Fruit fly (Drosophila melanogaster) whole organism, wandering third instar larva: Measurements from ENCODE around the gene Oatp74D.

Experiments
- Abd-B ChIP-seq: fragments of >200 bp; optimal IDR thresholded peaks from 2 replicates; lab custom pipeline; 2017; ENCODE audit warnings: missing biosample characterization, missing genetic modification characterization
- CG32264 ChIP-seq: fragments of 200-800 bp; sonication (Bioruptor generic); optimal IDR thresholded peaks from 2 replicates; lab custom pipeline; 2016; ENCODE audit warnings: missing biosample characterization, missing genetic modification characterization
- CG9705 ChIP-seq: fragments of 200-800 bp; sonication (Bioruptor generic); optimal IDR thresholded peaks from 2 replicates; lab custom pipeline; 2018; ENCODE audit warnings: missing biosample characterization, mild to moderate bottlenecking, missing genetic modification characterization
- Dfd ChIP-seq: fragments of >200 bp; optimal IDR thresholded peaks from 2 replicates; lab custom pipeline; 2017; ENCODE audit warnings: missing biosample characterization, missing genetic modification characterization
- Dif ChIP-seq: fragments of 200-275, 200-300 bp; sonication (Bioruptor generic); optimal IDR thresholded peaks from 2 replicates; lab custom pipeline; 2018; ENCODE audit warnings: missing biosample characterization, missing genetic modification characterization; ENCODE audit not compliant: partially characterized antibody
- HLH106 ChIP-seq: fragments of 200-800 bp; optimal IDR thresholded peaks from 3 replicates; lab custom pipeline; 2019; ENCODE audit warnings: missing biosample characterization, mild to moderate bottlenecking, missing genetic modification characterization, moderate library complexity
- Hnf4 ChIP-seq: fragments of 200-800 bp; sonication (Bioruptor generic); optimal IDR thresholded peaks from 2 replicates; lab custom pipeline; 2016; ENCODE audit warnings: missing biosample characterization, mild to moderate bottlenecking, missing genetic modification characterization
- Hr78 ChIP-seq: fragments of >200 bp; optimal IDR thresholded peaks from 2 replicates; lab custom pipeline; 2017; ENCODE audit warnings: missing biosample characterization, missing genetic modification characterization
- Hr83 ChIP-seq: fragments of 200-300 bp; sonication (Bioruptor generic); optimal IDR thresholded peaks from 2 replicates; lab custom pipeline; 2016; ENCODE audit warnings: missing biosample characterization, mild to moderate bottlenecking, missing genetic modification characterization, moderate library complexity; ENCODE audit not compliant: poor library complexity, severe bottlenecking
- Jra ChIP-seq: sonication (Bioruptor generic); optimal IDR thresholded peaks from 2 replicates; lab custom pipeline; 2016; ENCODE audit warnings: missing biosample characterization, missing genetic modification characterization
- Mio ChIP-seq: sonication (Bioruptor generic); optimal IDR thresholded peaks from 2 replicates; lab custom pipeline; 2016; ENCODE audit warnings: missing biosample characterization, missing genetic modification characterization
- Myc ChIP-seq: fragments of >200 bp; optimal IDR thresholded peaks from 2 replicates; lab custom pipeline; 2017
- N ChIP-seq: fragments of >200 bp; optimal IDR thresholded peaks from 2 replicates; lab custom pipeline; 2018; ENCODE audit warnings: missing biosample characterization, missing external identifiers, missing genetic modification characterization
- OdsH ChIP-seq: fragments of 200-800 bp; sonication (Bioruptor generic); optimal IDR thresholded peaks from 2 replicates; lab custom pipeline; 2016; ENCODE audit warnings: missing biosample characterization, mild to moderate bottlenecking, missing genetic modification characterization
- Rel ChIP-seq, 2 experiments: fragments of 200-800 bp; sonication (Bioruptor generic) in 1 of 2; optimal IDR thresholded peaks; 2 replicates in 1 of 2; 3 replicates in 1 of 2; lab custom pipeline; 2016 to 2019; ENCODE audit warnings: mild to moderate bottlenecking in 2 of 2, missing biosample characterization in 2 of 2, missing genetic modification characterization in 2 of 2, moderate library complexity in 1 of 2
- Sp1 ChIP-seq: fragments of 200-800 bp; sonication (Bioruptor generic); optimal IDR thresholded peaks from 3 replicates; lab custom pipeline; 2019; ENCODE audit warnings: missing biosample characterization, mild to moderate bottlenecking, missing genetic modification characterization, moderate library complexity
- Vsx2 ChIP-seq: fragments of 200-300, 225-300 bp; sonication (Bioruptor generic); optimal IDR thresholded peaks from 2 replicates; lab custom pipeline; 2018; ENCODE audit warnings: missing biosample characterization, missing genetic modification characterization; ENCODE audit not compliant: partially characterized antibody
- br ChIP-seq: fragments of 200-800 bp; sonication (Bioruptor generic); optimal IDR thresholded peaks from 2 replicates; lab custom pipeline; 2016; ENCODE audit warnings: missing biosample characterization, missing genetic modification characterization
- dl ChIP-seq, 2 experiments: fragments of 175-275, 200-275 bp in 1 of 2; fragments of 200-275 bp in 1 of 2; sonication (Bioruptor generic); optimal IDR thresholded peaks; lab custom pipeline; 2018; ENCODE audit warnings: mild to moderate bottlenecking in 2 of 2, missing biosample characterization in 2 of 2, missing genetic modification characterization in 2 of 2, moderate library complexity in 2 of 2; ENCODE audit not compliant: partially characterized antibody in 2 of 2, insufficient read depth in 1 of 2
- dmrt93B ChIP-seq: fragments of 200-800 bp; sonication (Bioruptor generic); optimal IDR thresholded peaks from 2 replicates; lab custom pipeline; 2018; ENCODE audit warnings: missing biosample characterization, mild to moderate bottlenecking, missing genetic modification characterization
- dsf ChIP-seq: sonication (Bioruptor generic); optimal IDR thresholded peaks from 2 replicates; lab custom pipeline; 2016; ENCODE audit warnings: missing biosample characterization, missing genetic modification characterization, borderline replicate concordance
- ey ChIP-seq: fragments of 200-800 bp; sonication (Bioruptor generic); optimal IDR thresholded peaks from 2 replicates; lab custom pipeline; 2016; ENCODE audit warnings: missing biosample characterization, missing genetic modification characterization
- foxo ChIP-seq, 2 experiments: fragments of 200-800 bp; sonication (Bioruptor generic); optimal IDR thresholded peaks; 2 replicates in 1 of 2; 3 replicates in 1 of 2; lab custom pipeline; 2016 to 2017; ENCODE audit warnings: missing biosample characterization in 2 of 2, missing genetic modification characterization in 2 of 2
- fru ChIP-seq: fragments of 200-800 bp; sonication (Bioruptor generic); optimal IDR thresholded peaks from 3 replicates; lab custom pipeline; 2016; ENCODE audit warnings: missing biosample characterization, mild to moderate bottlenecking, missing genetic modification characterization
- h ChIP-seq: fragments of 200-800 bp; sonication (Bioruptor generic); optimal IDR thresholded peaks from 3 replicates; lab custom pipeline; 2016; ENCODE audit warnings: missing biosample characterization, mild to moderate bottlenecking, missing genetic modification characterization
- lola ChIP-seq: fragments of >200 bp; optimal IDR thresholded peaks from 2 replicates; lab custom pipeline; 2017; ENCODE audit warnings: missing biosample characterization, missing genetic modification characterization
- psq ChIP-seq: fragments of 200-800 bp; sonication (Bioruptor generic); optimal IDR thresholded peaks from 3 replicates; lab custom pipeline; 2017; ENCODE audit warnings: missing biosample characterization, mild to moderate bottlenecking, missing genetic modification characterization, moderate library complexity
- sage ChIP-seq: fragments of 200-800 bp; sonication (Bioruptor generic); optimal IDR thresholded peaks from 2 replicates; lab custom pipeline; 2016; ENCODE audit warnings: missing biosample characterization, mild to moderate bottlenecking, missing genetic modification characterization
- sv ChIP-seq: fragments of 200-800 bp; sonication (Bioruptor generic); optimal IDR thresholded peaks from 3 replicates; lab custom pipeline; 2016; ENCODE audit warnings: missing biosample characterization, missing genetic modification characterization
- usp ChIP-seq: fragments of >200 bp; optimal IDR thresholded peaks from 2 replicates; lab custom pipeline; 2017; ENCODE audit warnings: missing biosample characterization, missing genetic modification characterization
- woc ChIP-seq: sonication (Bioruptor generic); optimal IDR thresholded peaks from 2 replicates; lab custom pipeline; 2016; ENCODE audit warnings: missing biosample characterization, mild to moderate bottlenecking, missing genetic modification characterization

The Oatp74D gene

dm6 chr3L:17486130-17486529 is 788 bp upstream of the Oatp74D start, which contains the start of gene CG6333:
CG6333 (minus strand) TSS chr3L:17486230.
- TF ChIP-seq Hr78 (GFP tag; lab: Kevin White, UChicago) (no peak), lola (no peak), OdsH (no peak)

dm6 chr3L:17488622-17489391 is 1.9 kb downstream of the Oatp74D start:
- TF ChIP-seq ey (no peak), OdsH (no peak), lola (no peak), Dfd (GFP tag; lab: Kevin White, UChicago) (no peak), sv (GFP tag; lab: Kevin White, UChicago) (no peak), br (GFP tag; lab: Kevin White, UChicago) (peak; percentile 10), CG9705 (GFP tag; lab: Kevin White, UChicago) (no peak), Abd-B (GFP tag; lab: Kevin White, UChicago) (no peak), Sp1 (GFP tag; lab: Kevin White, UChicago) (no peak), sage (GFP tag; lab: Kevin White, UChicago) (no peak), woc (no peak), Hnf4 (GFP tag; lab: Kevin White, UChicago) (no peak), Dif (no peak), Mio (GFP tag; lab: Kevin White, UChicago) (no peak), Rel (GFP tag; optimal IDR thresholded peaks at IDR 0.05; lab: Kevin White, UChicago) (no peak), Rel (tag; optimal IDR thresholded peaks at IDR 0.05; lab: Kevin White, UChicago) (peak; percentile 27), dmrt93B (GFP tag; lab: Kevin White, UChicago) (no peak), CG32264 (GFP tag; lab: Kevin White, UChicago) (no peak), psq (GFP tag; lab: Kevin White, UChicago) (peak; percentile 53)

dm6 chr3L:17491646-17492045 is 4.7 kb downstream of the Oatp74D start:
- TF ChIP-seq Mio (GFP tag; lab: Kevin White, UChicago): no peak
- no peak for TF ChIP-seq OdsH
- no peak for TF ChIP-seq fru (GFP tag; lab: Kevin White, UChicago)
- TF ChIP-seq Jra (GFP tag; lab: Kevin White, UChicago): no peak
- TF ChIP-seq Dif: no peak
- no peak for TF ChIP-seq psq (GFP tag; lab: Kevin White, UChicago)
- no peak for TF ChIP-seq sv (GFP tag; lab: Kevin White, UChicago)
- TF ChIP-seq Hr83: no peak
- no peak for TF ChIP-seq CG9705 (GFP tag; lab: Kevin White, UChicago)
- no peak for TF ChIP-seq usp
- no peak for TF ChIP-seq h (GFP tag; lab: Kevin White, UChicago)
- no peak for TF ChIP-seq dsf (GFP tag; lab: Kevin White, UChicago)
- no peak for TF ChIP-seq CG32264 (GFP tag; lab: Kevin White, UChicago)
- TF ChIP-seq Sp1 (GFP tag; lab: Kevin White, UChicago): no peak
- TF ChIP-seq dl (GFP tag; optimal IDR thresholded peaks at IDR 0.05; lab: Kevin White, UChicago; ENCODE audit: insufficient read depth in 1 of 2, partially characterized antibody in 2 of 2): no peak
- no peak for TF ChIP-seq N (GFP tag; lab: Kevin White, UChicago)
- TF ChIP-seq woc: no peak
- no peak for TF ChIP-seq Vsx2 (GFP tag; lab: Kevin White, UChicago)
- TF ChIP-seq Myc (lab: Kevin White, UChicago): no peak

- TF ChIP-seq foxo (GFP tag; optimal IDR thresholded peaks at IDR 0.05; lab: Kevin White, UChicago): no peak
- no peak for TF ChIP-seq Jra (GFP tag; lab: Kevin White, UChicago)
- no peak for TF ChIP-seq usp
- no peak for TF ChIP-seq ey
- TF ChIP-seq HLH106 (tag; lab: Kevin White, UChicago): no peak
- no peak for TF ChIP-seq Hnf4 (GFP tag; lab: Kevin White, UChicago)
- TF ChIP-seq woc: no peak
These were observed 6.3 kb downstream of the Oatp74D start for dm6 chr3L:17493256-17493655.
